Worm (Caenorhabditis elegans): ENCODE results near the gene snf-3.
"Not testable (repeated sequence)": the region's sequence is repeated elsewhere in the genome, so short reads cannot be mapped to it uniquely, and the experiment has no call there.

DNA sequence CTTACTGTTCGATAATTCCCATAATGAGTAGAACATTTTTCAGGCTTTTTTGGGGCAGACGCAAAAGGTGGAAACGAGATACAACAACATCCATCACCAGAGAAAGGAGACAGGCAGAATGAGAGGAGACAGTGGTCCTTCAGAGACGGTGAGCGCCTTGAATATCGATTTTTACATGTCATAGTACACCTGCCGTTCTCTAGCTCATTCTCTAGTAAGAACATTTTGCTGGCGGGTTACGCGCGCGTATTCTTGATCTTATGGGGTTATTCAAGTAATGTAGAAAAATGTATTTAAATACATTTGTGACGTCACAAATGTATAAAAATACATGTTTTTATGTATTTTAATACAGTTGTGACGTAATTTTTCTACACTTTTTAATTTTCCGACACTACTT, 47.9 kb upstream of the snf-3 start, which contains the start of gene fbxb-45:
- TF ChIP-seq flt-1 (GFP tag; IDR thresholded peaks at IDR 0.05); ref-1 (GFP tag; conservative IDR thresholded peaks at IDR 0.05); cog-1 (tag; optimal IDR thresholded peaks at IDR 0.05); klf-2 (GFP tag; conservative IDR thresholded peaks at IDR 0.05): not testable (repeated sequence)

Data from whole organism, midembryonic.